Worm (Caenorhabditis elegans) whole organism, L1 larva: ENCODE data around the gene C53A5.9.

Source experiments
- C16A3.4 ChIP-seq: fragments of 150-350 bp; optimal IDR thresholded peaks from 2 replicates; lab custom pipeline; 2014; ENCODE audit warnings: missing biosample characterization, missing genetic modification characterization
- C34B4.2 ChIP-seq: sonication (generic microtip); optimal IDR thresholded peaks from 2 replicates; lab custom pipeline; 2017; ENCODE audit warnings: mild to moderate bottlenecking, missing genetic modification characterization, missing compliant biosample characterization
- alr-1 ChIP-seq: fragments of 200-800 bp; sonication (Bioruptor generic); optimal IDR thresholded peaks from 2 replicates; lab custom pipeline; 2018; ENCODE audit warnings: borderline replicate concordance, mild to moderate bottlenecking, missing genetic modification characterization, missing compliant biosample characterization
- aly-2 ChIP-seq: fragments of 150-350 bp; optimal IDR thresholded peaks from 2 replicates; lab custom pipeline; 2014; ENCODE audit warnings: missing biosample characterization, missing genetic modification characterization
- ama-1 ChIP-seq: fragments of 150-350 bp; optimal IDR thresholded peaks from 2 replicates; lab custom pipeline; 2014
- blmp-1 ChIP-seq: fragments of 150-350 bp; optimal IDR thresholded peaks from 2 replicates; lab custom pipeline; 2014; ENCODE audit warnings: missing biosample characterization, missing genetic modification characterization
- ceh-82 ChIP-seq, 3 experiments: fragments of 150-350 bp in 1 of 3; sonication (generic microtip) in 2 of 3; optimal IDR thresholded peaks; 2 replicates each; lab custom pipeline; 2014 to 2017; ENCODE audit warnings: missing biosample characterization in 3 of 3, missing genetic modification characterization in 3 of 3
- ceh-88 ChIP-seq: fragments of 200-800 bp; sonication (Bioruptor generic); IDR thresholded peaks from 2 replicates; pipeline ENCODE4 v1.3.6; 2022; ENCODE audit warnings: missing genetic modification characterization, missing compliant biosample characterization
- ceh-90 ChIP-seq: sonication (generic microtip); optimal IDR thresholded peaks from 2 replicates; lab custom pipeline; 2016; ENCODE audit warnings: missing genetic modification characterization, missing compliant biosample characterization
- dpl-1 ChIP-seq, 3 experiments: fragments of 150-350 bp in 2 of 3; sonication (generic microtip) in 1 of 3; optimal IDR thresholded peaks; 2 replicates each; lab custom pipeline; 2014 to 2017; ENCODE audit warnings: missing biosample characterization in 3 of 3, missing genetic modification characterization in 3 of 3, missing genetic modification reagents in 3 of 3
- dsc-1 ChIP-seq: sonication (generic microtip); optimal IDR thresholded peaks from 2 replicates; lab custom pipeline; 2016; ENCODE audit warnings: mild to moderate bottlenecking, missing genetic modification characterization, missing compliant biosample characterization
- efl-1 ChIP-seq, 4 experiments: fragments of 150-350 bp; optimal IDR thresholded peaks in 3 of 4; peaks in 1 of 4; 1 replicate in 1 of 4; 2 replicates in 3 of 4; lab custom pipeline; 2014; ENCODE audit warnings: missing biosample characterization in 2 of 4, missing genetic modification characterization in 2 of 4, missing genetic modification reagents in 2 of 4
- elt-2 ChIP-seq: sonication (generic microtip); optimal IDR thresholded peaks from 2 replicates; lab custom pipeline; 2016; ENCODE audit warnings: missing genetic modification characterization, mild to moderate bottlenecking, inconsistent platforms, missing compliant biosample characterization, missing genetic modification reagents
- elt-3 ChIP-seq, 6 experiments: fragments of 150-350 bp in 1 of 6; sonication (generic microtip); optimal IDR thresholded peaks; 2 replicates each; lab custom pipeline; 2017 to 2018; ENCODE audit warnings: missing biosample characterization in 6 of 6, missing genetic modification characterization in 6 of 6, inconsistent platforms in 1 of 6
- fkh-8 ChIP-seq: sonication (generic microtip); optimal IDR thresholded peaks from 2 replicates; lab custom pipeline; 2016; ENCODE audit warnings: mild to moderate bottlenecking, missing genetic modification characterization, missing compliant biosample characterization
- isw-1 ChIP-seq: fragments of 200-800 bp; sonication (Bioruptor generic); IDR thresholded peaks from 2 replicates; pipeline ENCODE4 v1.3.6; 2022; ENCODE audit warnings: missing genetic modification characterization, missing compliant biosample characterization
- jun-1 ChIP-seq: fragments of 150-350 bp; optimal IDR thresholded peaks from 2 replicates; lab custom pipeline; 2014; ENCODE audit warnings: missing biosample characterization, missing genetic modification reagents, missing genetic modification characterization
- lin-35 ChIP-seq, 2 experiments: fragments of 150-350 bp; optimal IDR thresholded peaks; 2 replicates each; lab custom pipeline; 2014; ENCODE audit warnings: missing biosample characterization in 2 of 2, missing genetic modification characterization in 2 of 2, missing genetic modification reagents in 2 of 2
- lsy-2 ChIP-seq, 2 experiments: fragments of 150-350 bp; optimal IDR thresholded peaks; 2 replicates each; lab custom pipeline; 2014; ENCODE audit warnings: missing biosample characterization in 2 of 2, missing genetic modification characterization in 2 of 2
- mab-9 ChIP-seq: fragments of 200-800 bp; sonication (Bioruptor generic); IDR thresholded peaks from 2 replicates; pipeline ENCODE4 v1.3.6; 2022; ENCODE audit warnings: missing genetic modification reagents, missing genetic modification characterization, missing compliant biosample characterization
- mdl-1 ChIP-seq, 2 experiments: fragments of 150-350 bp; optimal IDR thresholded peaks; 2 replicates each; lab custom pipeline; 2014 to 2017; ENCODE audit warnings: missing biosample characterization in 2 of 2, missing genetic modification characterization in 2 of 2, inconsistent platforms in 1 of 2
- nhr-20 ChIP-seq: sonication (generic microtip); optimal IDR thresholded peaks from 2 replicates; lab custom pipeline; 2016; ENCODE audit warnings: mild to moderate bottlenecking, missing genetic modification characterization, missing compliant biosample characterization
- nhr-237 ChIP-seq: fragments of 150-350 bp; optimal IDR thresholded peaks from 2 replicates; lab custom pipeline; 2014; ENCODE audit warnings: missing biosample characterization, missing genetic modification characterization
- nhr-47 ChIP-seq: sonication (generic microtip); optimal IDR thresholded peaks from 2 replicates; lab custom pipeline; 2016; ENCODE audit warnings: mild to moderate bottlenecking, missing genetic modification characterization, moderate library complexity, missing compliant biosample characterization
- nhr-71 ChIP-seq: sonication (generic microtip); optimal IDR thresholded peaks from 2 replicates; lab custom pipeline; 2016; ENCODE audit warnings: mild to moderate bottlenecking, missing genetic modification characterization, moderate library complexity, missing compliant biosample characterization
- nhr-76 ChIP-seq: sonication (generic microtip); optimal IDR thresholded peaks from 2 replicates; lab custom pipeline; 2017; ENCODE audit warnings: missing biosample characterization, missing genetic modification characterization
- nhr-85 ChIP-seq: sonication (generic microtip); peaks from one replicate; lab custom pipeline; 2016; ENCODE audit warnings: missing genetic modification characterization, inconsistent platforms, missing compliant biosample characterization
- nhr-90 ChIP-seq: sonication (generic microtip); optimal IDR thresholded peaks from 2 replicates; lab custom pipeline; 2016; ENCODE audit warnings: mild to moderate bottlenecking, missing genetic modification characterization, missing compliant biosample characterization; ENCODE audit not compliant: poor library complexity
- pax-3 ChIP-seq: fragments of 200-800 bp; sonication (Bioruptor generic); optimal IDR thresholded peaks from 2 replicates; lab custom pipeline; 2018; ENCODE audit warnings: mild to moderate bottlenecking, missing genetic modification characterization, moderate library complexity, missing compliant biosample characterization
- rnt-1 ChIP-seq: sonication (generic microtip); optimal IDR thresholded peaks from 2 replicates; lab custom pipeline; 2016; ENCODE audit warnings: mild to moderate bottlenecking, missing genetic modification characterization, moderate library complexity, missing compliant biosample characterization
- skn-1 ChIP-seq: fragments of 150-350 bp; optimal IDR thresholded peaks from 2 replicates; lab custom pipeline; 2014; ENCODE audit warnings: missing biosample characterization, missing genetic modification characterization
- snpc-4 ChIP-seq: fragments of 150-350 bp; optimal IDR thresholded peaks from 2 replicates; lab custom pipeline; 2014; ENCODE audit warnings: missing biosample characterization, missing genetic modification characterization
- snu-23 ChIP-seq: sonication (generic microtip); optimal IDR thresholded peaks from 2 replicates; lab custom pipeline; 2016; ENCODE audit warnings: missing genetic modification characterization, missing compliant biosample characterization
- sup-37 ChIP-seq: fragments of 200-800 bp; sonication (Bioruptor generic); optimal IDR thresholded peaks from 2 replicates; lab custom pipeline; 2018; ENCODE audit warnings: mild to moderate bottlenecking, missing genetic modification characterization, missing compliant biosample characterization
- swsn-7 ChIP-seq: sonication (generic microtip); optimal IDR thresholded peaks from 2 replicates; lab custom pipeline; 2016; ENCODE audit warnings: missing genetic modification characterization, missing compliant biosample characterization
- tbx-2 ChIP-seq: sonication (generic microtip); optimal IDR thresholded peaks from 2 replicates; lab custom pipeline; 2016; ENCODE audit warnings: missing genetic modification characterization, missing compliant biosample characterization
- unc-130 ChIP-seq: fragments of 150-350 bp; optimal IDR thresholded peaks from 2 replicates; lab custom pipeline; 2017; ENCODE audit warnings: missing biosample characterization, missing genetic modification characterization, inconsistent platforms
- xbp-1 ChIP-seq: sonication (generic microtip); optimal IDR thresholded peaks from 2 replicates; lab custom pipeline; 2016; ENCODE audit warnings: missing genetic modification characterization, missing compliant biosample characterization
- ztf-11 ChIP-seq, 2 experiments: sonication (generic microtip); optimal IDR thresholded peaks; 2 replicates each; lab custom pipeline; 2016 to 2017; ENCODE audit warnings: missing genetic modification characterization in 2 of 2, missing biosample characterization in 1 of 2, missing compliant biosample characterization in 1 of 2

Gene C53A5.9

DNA sequence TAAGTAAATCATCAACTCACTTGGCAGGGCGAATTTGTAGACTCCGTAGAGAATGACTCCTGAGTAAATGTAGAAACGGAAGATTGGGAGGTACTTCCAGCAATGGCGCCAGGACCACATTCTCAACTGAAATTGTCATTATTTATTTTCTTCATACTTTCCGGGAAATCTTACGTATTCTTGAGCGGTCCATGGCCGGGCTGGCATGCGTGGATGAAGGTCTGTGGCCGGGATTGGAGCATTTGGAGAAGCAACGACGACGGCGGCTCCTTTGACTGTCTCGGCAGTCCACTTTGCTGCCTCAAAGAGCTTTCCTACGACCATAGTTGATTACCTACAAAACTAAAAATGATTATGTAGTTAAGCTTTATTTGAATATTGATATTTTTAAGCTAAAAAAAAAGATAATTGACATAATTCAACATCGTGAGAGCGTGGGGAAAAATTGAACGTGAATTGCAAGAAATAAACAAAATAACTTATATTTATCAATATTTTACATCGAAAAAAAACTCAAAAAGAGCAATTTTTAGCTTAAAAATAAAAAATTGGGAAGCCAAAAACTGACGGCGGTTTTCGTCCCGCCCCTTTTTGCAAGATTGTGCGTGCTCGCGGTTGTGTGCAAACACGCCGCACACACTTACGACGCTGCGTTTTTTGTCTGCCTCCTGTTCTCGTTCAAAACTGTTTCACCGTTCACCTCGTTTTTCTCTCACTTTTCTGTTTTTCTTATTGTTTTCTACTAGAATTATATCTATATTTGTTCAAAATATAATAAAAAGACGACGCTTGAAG is 34.7 kb downstream of the C53A5.9 start, which contains the start of gene ril-1:
TSS of gene ril-1 (minus strand) at position 342 of the 795 bp plus-strand sequence.
- TF ChIP-seq rnt-1 (peak; percentile 35), ztf-11 (tag; optimal IDR thresholded peaks at IDR 0.05; lab: Kevin White, UChicago) (no peak), xbp-1 (peak; percentile 15), elt-2 (tag; lab: Kevin White, UChicago) (no peak), ceh-82 (tag; optimal IDR thresholded peaks at IDR 0.05; lab: Kevin White, UChicago) (peak; percentile 2 to 40 (median 32)), nhr-85 (tag; lab: Kevin White, UChicago) (peak; percentile 67), tbx-2 (tag; lab: Kevin White, UChicago) (peak; percentile 5), nhr-76 (no peak), nhr-90 (tag; lab: Kevin White, UChicago) (peak; percentile 44), isw-1 (GFP tag; lab: Robert Waterston, UW) (no peak), lin-35 (GFP tag; optimal IDR thresholded peaks at IDR 0.05; lab: Kevin White, UChicago) (peak; percentile 23 to 57), dsc-1 (peak; percentile 10), fkh-8 (tag; lab: Kevin White, UChicago) (peak; percentile 34), nhr-71 (tag; lab: Kevin White, UChicago) (peak; percentile 55), lsy-2 (tag; optimal IDR thresholded peaks at IDR 0.05; lab: Kevin White, UChicago) (peak; percentile 27 to 58), nhr-20 (tag; lab: Kevin White, UChicago) (peak; percentile 25), alr-1 (no peak), unc-130 (tag; lab: Kevin White, UChicago) (peak; percentile 14), C16A3.4 (tag; lab: Kevin White, UChicago) (peak; percentile 53), snu-23 (GFP tag; lab: Kevin White, UChicago) (peak; percentile 50), ceh-90 (tag; lab: Kevin White, UChicago) (no peak), efl-1 (optimal IDR thresholded peaks at IDR 0.05; lab: Kevin White, UChicago) (peak; percentile 38 to 41), efl-1 (GFP tag; optimal IDR thresholded peaks at IDR 0.05 in 1 of 2; lab: Kevin White, UChicago) (peak; percentile 6 to 85), elt-3 (tag; optimal IDR thresholded peaks at IDR 0.05; lab: Kevin White, UChicago) (no peak), skn-1 (tag; lab: Kevin White, UChicago) (peak; percentile 40), nhr-47 (tag; lab: Kevin White, UChicago) (peak; percentile 38), nhr-237 (no peak), dpl-1 (GFP tag; optimal IDR thresholded peaks at IDR 0.05; lab: Kevin White, UChicago) (peak in 2 of 3 experiments; percentile 30 to 31), mdl-1 (tag; optimal IDR thresholded peaks at IDR 0.05; lab: Kevin White, UChicago) (peak in 1 of 2 experiments; percentile 8), jun-1 (no peak), swsn-7 (peak; percentile 21)

DNA sequence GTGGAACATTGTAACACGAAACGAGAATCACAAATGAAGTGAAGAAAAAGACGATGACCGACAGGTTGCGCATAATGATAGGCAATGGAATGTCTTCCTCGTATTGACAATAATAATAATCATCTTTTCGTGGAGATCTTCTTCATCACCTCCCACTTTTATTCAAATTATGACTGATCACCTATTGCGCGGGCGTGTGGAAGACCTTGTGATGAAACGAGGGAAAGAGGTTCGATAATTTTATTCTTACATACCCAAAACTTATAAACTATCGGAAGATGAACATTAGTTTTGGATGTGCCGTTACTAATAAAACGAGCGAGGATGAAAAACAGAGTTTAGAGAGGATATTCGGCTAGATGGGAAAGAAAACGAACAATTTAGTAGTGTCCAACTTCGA is 35.6 kb downstream of the C53A5.9 start, which contains the start of gene C53A5.2:
TSS of gene C53A5.2 (minus strand) at position 101 of the 400 bp plus-strand sequence.
- TF ChIP-seq ceh-88 (GFP tag; lab: Robert Waterston, UW) (no peak), aly-2 (no peak), sup-37 (GFP tag; lab: Kevin White, UChicago) (no peak), nhr-85 (tag; lab: Kevin White, UChicago) (no peak), efl-1 (optimal IDR thresholded peaks at IDR 0.05; lab: Kevin White, UChicago) (no peak), efl-1 (GFP tag; optimal IDR thresholded peaks at IDR 0.05 in 1 of 2; lab: Kevin White, UChicago) (peak in 1 of 2 experiments; percentile 88), elt-3 (tag; optimal IDR thresholded peaks at IDR 0.05; lab: Kevin White, UChicago) (no peak)
- TF ChIP-seq, all 84 proteins: peak for 1

DNA sequence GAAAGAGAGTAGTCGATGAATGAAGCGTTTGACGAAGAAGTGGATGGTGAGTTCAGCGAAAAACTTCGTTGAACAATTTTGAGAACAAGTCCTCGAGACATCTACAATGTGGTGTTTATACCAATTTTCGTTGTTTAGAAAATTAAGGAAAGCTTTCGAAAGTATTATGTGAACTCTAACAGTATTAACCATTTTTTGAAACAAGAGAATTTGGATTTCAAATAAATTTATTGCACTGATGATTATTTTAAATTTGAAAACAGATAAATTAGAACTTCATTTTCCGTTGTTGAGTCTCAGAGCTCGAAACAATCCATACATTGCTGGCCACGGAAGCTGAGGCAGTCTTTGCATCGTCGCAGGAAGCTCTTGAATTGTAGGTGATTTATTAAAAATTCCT is 36.1 kb downstream of the C53A5.9 start, which contains the start of gene C53A5.16:
TSS of gene C53A5.16 (minus strand) at position 101 of the 400 bp plus-strand sequence.
- peak; percentile 37 for TF ChIP-seq ama-1
- no peak for TF ChIP-seq unc-130 (tag; lab: Kevin White, UChicago)

DNA sequence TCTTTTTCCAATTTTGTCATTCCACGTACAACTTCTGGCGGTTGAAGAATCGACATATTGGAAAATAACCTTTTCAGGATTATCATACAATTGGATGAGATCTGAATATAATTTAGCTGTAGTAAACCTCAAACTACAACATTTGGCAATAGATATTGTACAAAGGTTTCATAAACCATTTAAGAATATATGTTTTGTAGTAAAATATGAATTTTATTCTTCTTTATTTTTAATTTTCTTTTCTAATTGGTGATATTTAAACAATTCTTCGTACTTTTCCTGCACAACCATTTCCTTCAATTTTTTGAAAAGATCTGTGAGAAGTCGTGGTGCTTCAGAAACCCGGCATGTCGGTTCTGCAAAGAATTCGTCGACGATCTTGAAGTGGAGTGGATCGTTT is 37.7 kb downstream of the C53A5.9 start, which contains the start of gene C53A5.17:
TSS of gene C53A5.17 (minus strand) at position 101 of the 400 bp plus-strand sequence.
- TF ChIP-seq pax-3 (tag; lab: Kevin White, UChicago) (no peak), efl-1 (optimal IDR thresholded peaks at IDR 0.05; lab: Kevin White, UChicago) (no peak), efl-1 (GFP tag; optimal IDR thresholded peaks at IDR 0.05 in 1 of 2; lab: Kevin White, UChicago) (no peak), blmp-1 (tag; lab: Kevin White, UChicago) (no peak), snpc-4 (tag; lab: Kevin White, UChicago) (no peak), lin-35 (GFP tag; optimal IDR thresholded peaks at IDR 0.05; lab: Kevin White, UChicago) (no peak), snu-23 (GFP tag; lab: Kevin White, UChicago) (no peak), C34B4.2 (tag; lab: Kevin White, UChicago) (no peak), nhr-47 (tag; lab: Kevin White, UChicago) (no peak), isw-1 (GFP tag; lab: Robert Waterston, UW) (no peak), ztf-11 (tag; optimal IDR thresholded peaks at IDR 0.05; lab: Kevin White, UChicago) (no peak), ceh-90 (tag; lab: Kevin White, UChicago) (no peak), mab-9 (GFP tag; lab: Robert Waterston, UW) (no peak)
